Fruit fly (Drosophila melanogaster) whole organism, wandering third instar larva: ENCODE measurements around the gene CG11629.

Source experiments
- Abd-B ChIP-seq: fragments of >200 bp; optimal IDR thresholded peaks from 2 replicates; lab custom pipeline; 2017; ENCODE audit warnings: missing biosample characterization, missing genetic modification characterization
- CG9705 ChIP-seq: fragments of 200-800 bp; sonication (Bioruptor generic); optimal IDR thresholded peaks from 2 replicates; lab custom pipeline; 2018; ENCODE audit warnings: missing biosample characterization, mild to moderate bottlenecking, missing genetic modification characterization
- CrebA ChIP-seq: fragments of 200-800 bp; sonication (Bioruptor generic); optimal IDR thresholded peaks from 2 replicates; lab custom pipeline; 2016; ENCODE audit warnings: missing biosample characterization, mild to moderate bottlenecking, missing genetic modification characterization, borderline replicate concordance
- Dfd ChIP-seq: fragments of >200 bp; optimal IDR thresholded peaks from 2 replicates; lab custom pipeline; 2017; ENCODE audit warnings: missing biosample characterization, missing genetic modification characterization
- Dif ChIP-seq: fragments of 200-275, 200-300 bp; sonication (Bioruptor generic); optimal IDR thresholded peaks from 2 replicates; lab custom pipeline; 2018; ENCODE audit warnings: missing biosample characterization, missing genetic modification characterization; ENCODE audit not compliant: partially characterized antibody
- GATAd ChIP-seq: sonication (Bioruptor generic); optimal IDR thresholded peaks from 2 replicates; lab custom pipeline; 2016; ENCODE audit warnings: missing biosample characterization, missing genetic modification characterization
- HLH106 ChIP-seq: fragments of 200-800 bp; optimal IDR thresholded peaks from 3 replicates; lab custom pipeline; 2019; ENCODE audit warnings: missing biosample characterization, mild to moderate bottlenecking, missing genetic modification characterization, moderate library complexity
- Hnf4 ChIP-seq: fragments of 200-800 bp; sonication (Bioruptor generic); optimal IDR thresholded peaks from 2 replicates; lab custom pipeline; 2016; ENCODE audit warnings: missing biosample characterization, mild to moderate bottlenecking, missing genetic modification characterization
- Hr83 ChIP-seq: fragments of 200-300 bp; sonication (Bioruptor generic); optimal IDR thresholded peaks from 2 replicates; lab custom pipeline; 2016; ENCODE audit warnings: missing biosample characterization, mild to moderate bottlenecking, missing genetic modification characterization, moderate library complexity; ENCODE audit not compliant: poor library complexity, severe bottlenecking
- Jra ChIP-seq: sonication (Bioruptor generic); optimal IDR thresholded peaks from 2 replicates; lab custom pipeline; 2016; ENCODE audit warnings: missing biosample characterization, missing genetic modification characterization
- Mio ChIP-seq: sonication (Bioruptor generic); optimal IDR thresholded peaks from 2 replicates; lab custom pipeline; 2016; ENCODE audit warnings: missing biosample characterization, missing genetic modification characterization
- Myc ChIP-seq: fragments of >200 bp; optimal IDR thresholded peaks from 2 replicates; lab custom pipeline; 2017
- OdsH ChIP-seq: fragments of 200-800 bp; sonication (Bioruptor generic); optimal IDR thresholded peaks from 2 replicates; lab custom pipeline; 2016; ENCODE audit warnings: missing biosample characterization, mild to moderate bottlenecking, missing genetic modification characterization
- Rel ChIP-seq, 2 experiments: fragments of 200-800 bp; sonication (Bioruptor generic) in 1 of 2; optimal IDR thresholded peaks; 2 replicates in 1 of 2; 3 replicates in 1 of 2; lab custom pipeline; 2016 to 2019; ENCODE audit warnings: mild to moderate bottlenecking in 2 of 2, missing biosample characterization in 2 of 2, missing genetic modification characterization in 2 of 2, moderate library complexity in 1 of 2
- Sp1 ChIP-seq: fragments of 200-800 bp; sonication (Bioruptor generic); optimal IDR thresholded peaks from 3 replicates; lab custom pipeline; 2019; ENCODE audit warnings: missing biosample characterization, mild to moderate bottlenecking, missing genetic modification characterization, moderate library complexity
- Vsx2 ChIP-seq: fragments of 200-300, 225-300 bp; sonication (Bioruptor generic); optimal IDR thresholded peaks from 2 replicates; lab custom pipeline; 2018; ENCODE audit warnings: missing biosample characterization, missing genetic modification characterization; ENCODE audit not compliant: partially characterized antibody
- br ChIP-seq: fragments of 200-800 bp; sonication (Bioruptor generic); optimal IDR thresholded peaks from 2 replicates; lab custom pipeline; 2016; ENCODE audit warnings: missing biosample characterization, missing genetic modification characterization
- brk ChIP-seq: fragments of 200-800 bp; sonication (Bioruptor generic); optimal IDR thresholded peaks from 2 replicates; lab custom pipeline; 2016; ENCODE audit warnings: missing biosample characterization, mild to moderate bottlenecking, missing genetic modification characterization
- dl ChIP-seq, 2 experiments: fragments of 175-275, 200-275 bp in 1 of 2; fragments of 200-275 bp in 1 of 2; sonication (Bioruptor generic); optimal IDR thresholded peaks; lab custom pipeline; 2018; ENCODE audit warnings: mild to moderate bottlenecking in 2 of 2, missing biosample characterization in 2 of 2, missing genetic modification characterization in 2 of 2, moderate library complexity in 2 of 2; ENCODE audit not compliant: partially characterized antibody in 2 of 2, insufficient read depth in 1 of 2
- dmrt93B ChIP-seq: fragments of 200-800 bp; sonication (Bioruptor generic); optimal IDR thresholded peaks from 2 replicates; lab custom pipeline; 2018; ENCODE audit warnings: missing biosample characterization, mild to moderate bottlenecking, missing genetic modification characterization
- dsf ChIP-seq: sonication (Bioruptor generic); optimal IDR thresholded peaks from 2 replicates; lab custom pipeline; 2016; ENCODE audit warnings: missing biosample characterization, missing genetic modification characterization, borderline replicate concordance
- ey ChIP-seq: fragments of 200-800 bp; sonication (Bioruptor generic); optimal IDR thresholded peaks from 2 replicates; lab custom pipeline; 2016; ENCODE audit warnings: missing biosample characterization, missing genetic modification characterization
- foxo ChIP-seq, 2 experiments: fragments of 200-800 bp; sonication (Bioruptor generic); optimal IDR thresholded peaks; 2 replicates in 1 of 2; 3 replicates in 1 of 2; lab custom pipeline; 2016 to 2017; ENCODE audit warnings: missing biosample characterization in 2 of 2, missing genetic modification characterization in 2 of 2
- fru ChIP-seq: fragments of 200-800 bp; sonication (Bioruptor generic); optimal IDR thresholded peaks from 3 replicates; lab custom pipeline; 2016; ENCODE audit warnings: missing biosample characterization, mild to moderate bottlenecking, missing genetic modification characterization
- pan ChIP-seq: fragments of >200 bp; optimal IDR thresholded peaks from 2 replicates; lab custom pipeline; 2017
- psq ChIP-seq: fragments of 200-800 bp; sonication (Bioruptor generic); optimal IDR thresholded peaks from 3 replicates; lab custom pipeline; 2017; ENCODE audit warnings: missing biosample characterization, mild to moderate bottlenecking, missing genetic modification characterization, moderate library complexity
- rgr ChIP-seq: fragments of 200-800 bp; sonication (Bioruptor generic); optimal IDR thresholded peaks from 3 replicates; lab custom pipeline; 2016; ENCODE audit warnings: missing biosample characterization, mild to moderate bottlenecking, missing genetic modification characterization
- sage ChIP-seq: fragments of 200-800 bp; sonication (Bioruptor generic); optimal IDR thresholded peaks from 2 replicates; lab custom pipeline; 2016; ENCODE audit warnings: missing biosample characterization, mild to moderate bottlenecking, missing genetic modification characterization
- sv ChIP-seq: fragments of 200-800 bp; sonication (Bioruptor generic); optimal IDR thresholded peaks from 3 replicates; lab custom pipeline; 2016; ENCODE audit warnings: missing biosample characterization, missing genetic modification characterization
- tai ChIP-seq: sonication (Bioruptor generic); optimal IDR thresholded peaks from 2 replicates; lab custom pipeline; 2016; ENCODE audit warnings: missing biosample characterization, missing genetic modification characterization
- usp ChIP-seq: fragments of >200 bp; optimal IDR thresholded peaks from 2 replicates; lab custom pipeline; 2017; ENCODE audit warnings: missing biosample characterization, missing genetic modification characterization
- woc ChIP-seq: sonication (Bioruptor generic); optimal IDR thresholded peaks from 2 replicates; lab custom pipeline; 2016; ENCODE audit warnings: missing biosample characterization, mild to moderate bottlenecking, missing genetic modification characterization

Gene CG11629

DNA sequence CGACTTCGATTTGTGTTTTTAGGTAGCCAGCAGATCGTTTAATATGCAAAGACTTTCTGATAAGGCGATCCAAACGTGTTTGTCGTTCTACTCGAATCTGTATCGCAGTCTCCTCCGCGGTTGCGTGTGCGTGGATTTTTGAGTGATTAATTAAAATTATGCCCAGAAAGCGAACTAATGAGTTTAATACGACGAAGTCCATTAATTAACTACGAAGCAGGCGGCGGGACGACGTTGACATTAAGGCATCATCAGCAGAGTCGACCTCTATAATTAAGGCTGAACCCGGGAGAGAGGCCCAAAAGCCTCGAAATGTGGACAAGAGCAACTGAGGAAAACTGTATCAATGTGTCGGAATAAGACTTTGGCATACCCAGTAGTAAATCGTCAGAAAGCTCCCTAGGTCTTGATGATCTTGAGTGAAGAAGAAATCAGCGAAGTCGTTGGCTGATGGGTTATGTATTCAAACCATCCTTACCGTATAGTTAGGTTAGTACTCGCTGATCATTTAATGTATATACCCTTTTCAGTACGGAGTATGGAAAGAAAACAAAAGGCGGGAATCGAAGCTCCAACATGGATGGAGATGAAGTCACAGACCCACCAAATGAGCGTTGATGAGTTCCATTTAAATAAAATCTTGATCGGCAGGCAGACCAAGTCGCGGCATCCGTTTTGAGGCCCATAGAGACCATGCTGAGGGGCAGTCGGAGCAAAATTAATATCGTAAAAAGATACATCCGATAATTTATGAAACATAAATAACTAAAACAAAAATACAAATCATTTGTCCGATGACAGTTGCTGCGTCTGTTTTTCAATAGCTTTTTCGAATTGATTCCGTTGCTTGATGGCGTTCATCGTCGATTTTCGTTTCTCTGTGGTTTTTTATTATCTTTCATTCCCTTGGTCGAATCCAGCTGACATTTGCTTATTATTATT is 30.8 kb downstream of the CG11629 start (continued):
- TF ChIP-seq usp (GFP tag; lab: Kevin White, UChicago) (no peak), GATAd (GFP tag; lab: Kevin White, UChicago) (no peak), HLH106 (tag; lab: Kevin White, UChicago) (peak; percentile 67), ey (GFP tag; lab: Kevin White, UChicago) (peak; percentile 80), Myc (no peak), Dif (GFP tag; lab: Kevin White, UChicago) (no peak), foxo (GFP tag; optimal IDR thresholded peaks at IDR 0.05; lab: Kevin White, UChicago) (peak; percentile 18 to 76), dmrt93B (GFP tag; lab: Kevin White, UChicago) (peak; percentile 46), woc (peak; percentile 58)

DNA sequence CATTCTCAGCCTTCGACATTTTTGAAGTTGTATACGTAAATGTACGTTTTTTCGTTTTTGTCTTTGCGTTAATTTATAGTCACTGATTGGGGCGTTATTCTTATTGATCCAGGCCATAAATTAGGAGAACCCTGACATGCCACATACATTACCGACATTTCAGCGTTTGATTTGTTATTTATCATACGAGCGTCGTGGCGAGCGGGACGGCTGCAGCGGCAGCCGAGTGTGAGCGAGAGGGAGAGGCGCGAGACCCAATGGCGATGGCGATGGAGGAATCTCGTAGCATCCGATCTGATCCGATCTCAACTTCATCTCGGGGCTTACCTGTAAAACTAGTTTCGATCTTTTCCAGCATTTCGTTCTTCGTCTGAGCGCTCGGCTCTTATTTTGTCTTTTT is 31.7 kb downstream of the CG11629 start:
- TF ChIP-seq sage (GFP tag; lab: Kevin White, UChicago) (peak; percentile 36), Vsx2 (GFP tag; lab: Kevin White, UChicago) (no peak), psq (no peak), OdsH (no peak), Jra (GFP tag; lab: Kevin White, UChicago) (no peak)

DNA sequence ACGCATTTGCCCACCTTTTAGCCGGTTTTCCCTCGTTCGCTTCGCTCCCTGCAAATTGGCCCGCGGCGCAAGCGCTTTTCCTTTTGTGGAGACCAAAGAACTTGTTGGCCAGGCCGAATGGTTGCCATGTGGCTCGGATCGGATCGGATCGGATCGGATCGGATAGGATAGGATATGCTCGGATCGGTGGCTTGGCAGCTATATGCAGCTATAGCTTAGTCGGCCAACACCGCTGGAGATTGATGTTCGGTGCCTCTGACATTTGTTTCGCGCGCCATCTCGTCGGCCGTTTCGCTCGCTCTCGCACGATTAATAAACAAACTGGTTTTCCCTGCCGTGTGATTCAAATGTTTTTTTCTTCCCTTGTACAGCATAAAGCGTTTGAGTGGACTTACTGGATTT is 34.5 kb downstream of the CG11629 start:
- TF ChIP-seq woc (no peak), Dif (GFP tag; lab: Kevin White, UChicago) (no peak), Mio (GFP tag; lab: Kevin White, UChicago) (no peak), dl (GFP tag; optimal IDR thresholded peaks at IDR 0.05; lab: Kevin White, UChicago; ENCODE audit: insufficient read depth in 1 of 2, partially characterized antibody in 2 of 2) (no peak), HLH106 (tag; lab: Kevin White, UChicago) (no peak), Rel (GFP tag; optimal IDR thresholded peaks at IDR 0.05; lab: Kevin White, UChicago) (no peak), Rel (tag; optimal IDR thresholded peaks at IDR 0.05; lab: Kevin White, UChicago) (no peak), CG9705 (GFP tag; lab: Kevin White, UChicago) (no peak), usp (GFP tag; lab: Kevin White, UChicago) (no peak), OdsH (no peak), br (GFP tag; lab: Kevin White, UChicago) (no peak), pan (lab: Kevin White, UChicago) (no peak), sv (no peak), brk (GFP tag; lab: Kevin White, UChicago) (no peak), Hnf4 (GFP tag; lab: Kevin White, UChicago) (no peak), ey (GFP tag; lab: Kevin White, UChicago) (no peak), Myc (no peak), Abd-B (no peak), rgr (no peak), tai (no peak)

DNA sequence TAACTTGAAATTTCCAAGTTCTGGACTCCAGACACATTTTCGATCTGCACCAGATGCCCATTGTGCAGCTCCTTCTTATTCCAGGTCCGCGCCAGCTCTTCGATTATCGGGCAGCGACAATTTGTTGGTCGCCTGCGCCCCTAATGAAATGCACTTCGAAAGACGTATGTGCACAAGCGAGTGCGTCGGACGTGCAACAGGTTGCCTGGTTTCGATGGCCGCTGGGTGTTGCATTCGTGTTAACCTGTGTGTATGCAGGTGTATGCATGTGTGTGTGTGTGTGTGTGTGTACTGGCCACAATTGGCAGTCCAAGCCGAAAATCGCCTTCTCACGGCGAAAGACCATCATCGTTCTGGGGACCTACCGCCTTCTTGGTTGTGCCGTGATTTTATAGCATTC is 37.5 kb downstream of the CG11629 start:
- TF ChIP-seq psq (no peak), Dfd (peak; percentile 5), fru (GFP tag; lab: Kevin White, UChicago) (no peak)

DNA sequence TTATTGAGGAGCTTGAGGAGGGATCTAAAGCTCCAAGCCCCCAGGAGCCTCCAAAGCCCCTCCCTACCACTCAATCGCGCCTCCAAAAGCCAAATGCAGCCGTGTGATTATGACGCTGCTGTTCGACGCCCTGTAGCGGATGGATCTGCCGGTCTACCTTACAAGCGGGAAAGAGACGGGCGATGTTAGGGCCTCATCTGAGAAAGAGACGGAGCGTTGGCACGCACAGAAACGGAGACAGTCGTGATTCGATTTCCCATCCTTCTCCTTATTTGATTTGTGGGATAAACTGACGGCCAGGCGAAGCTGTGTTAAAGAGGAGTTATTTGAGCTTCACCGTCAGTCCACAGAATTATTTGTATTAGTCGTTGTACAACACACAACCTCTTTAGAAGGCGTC is 40.3 kb downstream of the CG11629 start:
- no peak for TF ChIP-seq Mio (GFP tag; lab: Kevin White, UChicago)
- no peak for TF ChIP-seq GATAd (GFP tag; lab: Kevin White, UChicago)
- no peak for TF ChIP-seq Dfd
- TF ChIP-seq Sp1, result no peak
- no peak for TF ChIP-seq usp (GFP tag; lab: Kevin White, UChicago)
- TF ChIP-seq OdsH, result no peak
- no peak for TF ChIP-seq Hr83 (GFP tag; lab: Kevin White, UChicago)
- no peak for TF ChIP-seq br (GFP tag; lab: Kevin White, UChicago)
- no peak for TF ChIP-seq CrebA (GFP tag; lab: Kevin White, UChicago)
- no peak for TF ChIP-seq Dif (GFP tag; lab: Kevin White, UChicago)
- TF ChIP-seq dsf (GFP tag; lab: Kevin White, UChicago), result no peak
- no peak for TF ChIP-seq Rel (GFP tag; optimal IDR thresholded peaks at IDR 0.05; lab: Kevin White, UChicago)
- no peak for TF ChIP-seq Rel (tag; optimal IDR thresholded peaks at IDR 0.05; lab: Kevin White, UChicago)
- TF ChIP-seq sv, result no peak
- no peak for TF ChIP-seq dl (GFP tag; optimal IDR thresholded peaks at IDR 0.05; lab: Kevin White, UChicago; ENCODE audit: insufficient read depth in 1 of 2, partially characterized antibody in 2 of 2)
- TF ChIP-seq dmrt93B (GFP tag; lab: Kevin White, UChicago), result no peak
- TF ChIP-seq, all 38 proteins: peak for 0
